Worm (Caenorhabditis elegans) whole organism, L2 larva: ENCODE measurements around the gene acr-7.

Experiments
- C34F6.9 ChIP-seq: fragments of 150-350 bp; optimal IDR thresholded peaks from 2 replicates; lab custom pipeline; 2014; ENCODE audit warnings: missing biosample characterization, missing genetic modification characterization
- Y55F3AM.14 ChIP-seq: fragments of 200-800 bp; sonication (Bioruptor generic); optimal IDR thresholded peaks from 2 replicates; lab custom pipeline; 2018; ENCODE audit warnings: mild to moderate bottlenecking, missing genetic modification characterization, missing compliant biosample characterization
- ZK546.5 ChIP-seq: sonication (generic microtip); optimal IDR thresholded peaks from 2 replicates; lab custom pipeline; 2017; ENCODE audit warnings: missing biosample characterization, missing genetic modification characterization
- alr-1 ChIP-seq: fragments of 150-350 bp; optimal IDR thresholded peaks from 2 replicates; lab custom pipeline; 2014; ENCODE audit warnings: missing biosample characterization, missing genetic modification characterization
- aly-2 ChIP-seq: fragments of 150-350 bp; optimal IDR thresholded peaks from 2 replicates; lab custom pipeline; 2014; ENCODE audit warnings: missing biosample characterization, missing genetic modification characterization
- ama-1 ChIP-seq: fragments of 150-350 bp; optimal IDR thresholded peaks from 2 replicates; lab custom pipeline; 2018; ENCODE audit warnings: inconsistent platforms
- blmp-1 ChIP-seq: sonication (generic microtip); optimal IDR thresholded peaks from 2 replicates; lab custom pipeline; 2017; ENCODE audit warnings: missing genetic modification characterization, mild to moderate bottlenecking, missing compliant biosample characterization, antibody characterized with exemption, moderate library complexity; ENCODE audit not compliant: insufficient read depth
- ceh-16 ChIP-seq: fragments of 150-350 bp; optimal IDR thresholded peaks from 2 replicates; lab custom pipeline; 2014; ENCODE audit warnings: missing biosample characterization, missing genetic modification characterization
- ceh-82 ChIP-seq: fragments of 150-350 bp; optimal IDR thresholded peaks from 2 replicates; lab custom pipeline; 2014; ENCODE audit warnings: missing biosample characterization, missing genetic modification characterization
- crh-2 ChIP-seq: sonication (generic microtip); optimal IDR thresholded peaks from 2 replicates; lab custom pipeline; 2017; ENCODE audit warnings: missing biosample characterization, missing genetic modification characterization
- dmd-4 ChIP-seq: sonication (generic microtip); optimal IDR thresholded peaks from 2 replicates; lab custom pipeline; 2017; ENCODE audit warnings: missing biosample characterization, missing genetic modification characterization
- elt-1 ChIP-seq: fragments of 150-350 bp; optimal IDR thresholded peaks from 2 replicates; lab custom pipeline; 2014; ENCODE audit warnings: missing biosample characterization, missing genetic modification characterization
- elt-3 ChIP-seq: sonication (generic microtip); optimal IDR thresholded peaks from 2 replicates; lab custom pipeline; 2017; ENCODE audit warnings: missing biosample characterization, missing genetic modification characterization
- lin-11 ChIP-seq: fragments of 150-350 bp; sonication (generic microtip); optimal IDR thresholded peaks from 2 replicates; lab custom pipeline; 2014; ENCODE audit warnings: missing biosample characterization, missing genetic modification characterization, inconsistent platforms, mixed read lengths
- lin-13 ChIP-seq: fragments of 150-350 bp; optimal IDR thresholded peaks from 2 replicates; lab custom pipeline; 2014; ENCODE audit warnings: missing biosample characterization, missing genetic modification reagents, missing genetic modification characterization
- lin-39 ChIP-seq: fragments of 150-350 bp; optimal IDR thresholded peaks from 2 replicates; lab custom pipeline; 2014; ENCODE audit warnings: missing biosample characterization, missing genetic modification reagents, missing genetic modification characterization
- lsy-2 ChIP-seq, 2 experiments: fragments of 150-350 bp in 1 of 2; sonication (generic microtip) in 1 of 2; optimal IDR thresholded peaks; 2 replicates each; lab custom pipeline; 2014 to 2017; ENCODE audit warnings: missing biosample characterization in 2 of 2, missing genetic modification characterization in 2 of 2
- mab-5 ChIP-seq: fragments of 150-350 bp; optimal IDR thresholded peaks from 2 replicates; lab custom pipeline; 2014; ENCODE audit warnings: missing biosample characterization, missing genetic modification characterization
- mbf-1 ChIP-seq: sonication (generic microtip); optimal IDR thresholded peaks from 2 replicates; lab custom pipeline; 2017; ENCODE audit warnings: missing biosample characterization, missing genetic modification characterization
- mdl-1 ChIP-seq, 2 experiments: fragments of 150-350 bp in 1 of 2; sonication (generic microtip) in 1 of 2; optimal IDR thresholded peaks; 2 replicates each; lab custom pipeline; 2017; ENCODE audit warnings: missing biosample characterization in 2 of 2, missing genetic modification characterization in 2 of 2
- nhr-10 ChIP-seq: sonication (generic microtip); optimal IDR thresholded peaks from 2 replicates; lab custom pipeline; 2017; ENCODE audit warnings: missing biosample characterization, missing genetic modification characterization
- nhr-11 ChIP-seq: fragments of 150-350 bp; optimal IDR thresholded peaks from 2 replicates; lab custom pipeline; 2014; ENCODE audit warnings: missing biosample characterization, missing genetic modification characterization
- nhr-12 ChIP-seq: fragments of 150-350 bp; optimal IDR thresholded peaks from 2 replicates; lab custom pipeline; 2014; ENCODE audit warnings: missing biosample characterization, missing genetic modification characterization
- nhr-129 ChIP-seq: fragments of 150-350 bp; optimal IDR thresholded peaks from 2 replicates; lab custom pipeline; 2014; ENCODE audit warnings: missing biosample characterization, missing genetic modification characterization
- nhr-21 ChIP-seq: fragments of 150-350 bp; optimal IDR thresholded peaks from 2 replicates; lab custom pipeline; 2014; ENCODE audit warnings: missing biosample characterization, missing genetic modification characterization
- nhr-23 ChIP-seq: fragments of 150-350 bp; optimal IDR thresholded peaks from 2 replicates; lab custom pipeline; 2014; ENCODE audit warnings: missing biosample characterization, missing genetic modification reagents, missing genetic modification characterization
- nhr-237 ChIP-seq: fragments of 150-350 bp; optimal IDR thresholded peaks from 2 replicates; lab custom pipeline; 2014; ENCODE audit warnings: missing biosample characterization, missing genetic modification characterization
- nhr-25 ChIP-seq: fragments of 150-350 bp; sonication (generic microtip); optimal IDR thresholded peaks from 3 replicates; lab custom pipeline; 2014; ENCODE audit warnings: missing biosample characterization, missing genetic modification characterization
- nhr-6 ChIP-seq: fragments of 150-350 bp; optimal IDR thresholded peaks from 2 replicates; lab custom pipeline; 2014; ENCODE audit warnings: missing biosample characterization, missing genetic modification characterization
- nhr-77 ChIP-seq: fragments of 150-350 bp; optimal IDR thresholded peaks from 2 replicates; lab custom pipeline; 2014; ENCODE audit warnings: missing biosample characterization, missing genetic modification characterization
- peb-1 ChIP-seq: fragments of 150-350 bp; optimal IDR thresholded peaks from 2 replicates; lab custom pipeline; 2014; ENCODE audit warnings: missing biosample characterization, missing genetic modification characterization
- sem-4 ChIP-seq: fragments of 150-350 bp; optimal IDR thresholded peaks from 2 replicates; lab custom pipeline; 2014; ENCODE audit warnings: missing biosample characterization, missing genetic modification reagents, missing genetic modification characterization
- sma-3 ChIP-seq: sonication (generic microtip); optimal IDR thresholded peaks from 2 replicates; lab custom pipeline; 2016; ENCODE audit warnings: missing genetic modification reagents, missing genetic modification characterization, missing compliant biosample characterization
- sma-9 ChIP-seq, 2 experiments: fragments of 150-350 bp in 1 of 2; sonication (generic microtip) in 1 of 2; optimal IDR thresholded peaks; 2 replicates each; lab custom pipeline; 2014 to 2016; ENCODE audit warnings: missing genetic modification characterization in 2 of 2, mild to moderate bottlenecking in 1 of 2, missing biosample characterization in 1 of 2, missing compliant biosample characterization in 1 of 2, missing genetic modification reagents in 1 of 2, moderate library complexity in 1 of 2
- snpc-4 ChIP-seq: fragments of 150-350 bp; optimal IDR thresholded peaks from 2 replicates; lab custom pipeline; 2014; ENCODE audit warnings: missing biosample characterization, missing genetic modification characterization
- unc-39 ChIP-seq: fragments of 150-350 bp; optimal IDR thresholded peaks from 2 replicates; lab custom pipeline; 2014; ENCODE audit warnings: missing biosample characterization, missing genetic modification characterization
- unc-55 ChIP-seq: fragments of 150-350 bp; sonication (generic microtip); optimal IDR thresholded peaks from 3 replicates; lab custom pipeline; 2014; ENCODE audit warnings: missing biosample characterization, missing genetic modification reagents, missing genetic modification characterization
- unc-62 ChIP-seq: fragments of 150-350 bp; optimal IDR thresholded peaks from 2 replicates; lab custom pipeline; 2014; ENCODE audit warnings: missing biosample characterization, missing genetic modification reagents, missing genetic modification characterization
- zag-1 ChIP-seq: fragments of 150-350 bp; optimal IDR thresholded peaks from 2 replicates; lab custom pipeline; 2014; ENCODE audit warnings: missing biosample characterization, missing genetic modification characterization
- ztf-4 ChIP-seq: fragments of 150-350 bp; optimal IDR thresholded peaks from 2 replicates; lab custom pipeline; 2014; ENCODE audit warnings: missing biosample characterization, missing genetic modification characterization

Gene acr-7

DNA sequence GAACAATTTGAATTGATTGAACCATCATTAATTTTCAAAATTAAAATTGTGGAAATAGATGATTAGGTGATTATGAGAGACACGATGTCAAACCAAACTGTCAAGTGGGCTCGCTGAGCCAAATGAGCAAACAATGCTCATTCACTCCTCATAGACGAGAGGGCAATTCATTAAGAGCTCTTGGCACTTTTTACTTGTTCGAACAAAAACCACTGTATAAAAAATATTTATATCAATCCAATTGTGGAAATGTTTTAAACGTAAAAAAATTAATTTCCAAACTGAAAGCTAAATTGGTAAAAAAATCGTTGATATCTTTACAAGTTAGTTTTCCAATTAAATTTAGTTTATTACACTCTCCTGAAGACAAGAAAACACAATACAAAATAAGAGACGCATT, at the start of gene acr-7:
Gene acr-7 (minus strand): TSS at position 101 of the 400 bp plus-strand sequence.
- no peak for TF ChIP-seq sma-9 (GFP tag; optimal IDR thresholded peaks at IDR 0.05; lab: Kevin White, UChicago)
- no peak for TF ChIP-seq sma-9 (tag; optimal IDR thresholded peaks at IDR 0.05; lab: Kevin White, UChicago)
- TF ChIP-seq Y55F3AM.14: no peak
- TF ChIP-seq lsy-2 (tag; optimal IDR thresholded peaks at IDR 0.05; lab: Kevin White, UChicago): no peak
- no peak for TF ChIP-seq zag-1
- no peak for TF ChIP-seq ceh-82 (tag; lab: Kevin White, UChicago)
- no peak for TF ChIP-seq nhr-129 (tag; lab: Kevin White, UChicago)
- TF ChIP-seq dmd-4 (tag; lab: Kevin White, UChicago): no peak
- no peak for TF ChIP-seq nhr-6 (tag; lab: Kevin White, UChicago)
- TF ChIP-seq nhr-21: no peak
- TF ChIP-seq ztf-4: no peak
- no peak for TF ChIP-seq unc-55
- TF ChIP-seq elt-1 (tag; lab: Kevin White, UChicago): no peak
- TF ChIP-seq lin-39: no peak
- no peak for TF ChIP-seq nhr-10 (tag; lab: Kevin White, UChicago)
- no peak for TF ChIP-seq crh-2 (tag; lab: Kevin White, UChicago)
- no peak for TF ChIP-seq nhr-77 (tag; lab: Kevin White, UChicago)
- no peak for TF ChIP-seq sem-4 (tag; lab: Kevin White, UChicago)
- TF ChIP-seq nhr-237 (tag; lab: Kevin White, UChicago): no peak

DNA sequence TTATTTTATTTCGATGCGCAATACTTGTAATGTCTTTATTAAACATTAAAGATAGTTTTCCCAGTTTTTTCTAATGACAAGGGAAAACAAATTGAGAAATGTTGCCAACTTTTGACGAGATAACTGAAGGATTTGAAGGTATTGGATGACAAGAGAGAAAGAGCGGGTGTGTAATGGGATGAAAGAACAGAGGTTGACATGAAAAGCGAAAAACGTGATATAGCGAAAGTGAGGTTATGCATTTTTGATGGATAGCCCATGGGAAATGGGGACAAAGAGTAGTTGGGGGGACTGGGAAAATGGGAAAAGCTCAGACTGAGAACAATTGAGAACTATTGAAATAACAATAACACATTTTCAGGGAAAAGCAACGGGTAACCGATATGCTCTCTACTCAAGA, 45.6 kb upstream of the acr-7 start:
- TF ChIP-seq lsy-2 (tag; optimal IDR thresholded peaks at IDR 0.05; lab: Kevin White, UChicago) (peak in 1 of 2 experiments; percentile 24), C34F6.9 (tag; lab: Kevin White, UChicago) (peak; percentile 28), blmp-1 (tag; lab: Kevin White, UChicago) (no peak), nhr-129 (tag; lab: Kevin White, UChicago) (peak; percentile 49)

DNA sequence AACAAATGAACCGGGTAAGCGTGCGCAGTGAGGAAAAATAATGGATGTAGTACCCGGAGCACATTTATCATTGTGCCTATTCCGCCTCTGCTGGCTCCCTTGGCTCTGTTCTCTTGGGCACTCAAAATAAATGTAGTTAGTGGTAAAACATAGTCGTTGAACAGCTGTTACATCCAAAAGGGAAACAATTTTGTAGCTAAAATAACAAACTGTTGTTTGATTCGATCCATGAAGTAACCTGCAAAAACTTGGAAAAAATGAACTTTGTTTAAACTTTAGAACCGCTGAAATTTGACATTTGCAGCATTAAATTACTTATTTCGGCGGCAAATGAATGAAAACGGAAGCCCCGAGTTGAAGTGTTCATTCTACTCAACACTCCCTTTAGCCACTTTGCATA, 44.1 kb upstream of the acr-7 start:
- TF ChIP-seq nhr-12 (tag; lab: Kevin White, UChicago) (no peak), lsy-2 (tag; optimal IDR thresholded peaks at IDR 0.05; lab: Kevin White, UChicago) (no peak), elt-1 (tag; lab: Kevin White, UChicago) (no peak), sma-9 (GFP tag; optimal IDR thresholded peaks at IDR 0.05; lab: Kevin White, UChicago) (peak; percentile 13), sma-9 (tag; optimal IDR thresholded peaks at IDR 0.05; lab: Kevin White, UChicago) (no peak), nhr-129 (tag; lab: Kevin White, UChicago) (no peak)
- TF ChIP-seq, all 48 proteins: peak for 1

DNA sequence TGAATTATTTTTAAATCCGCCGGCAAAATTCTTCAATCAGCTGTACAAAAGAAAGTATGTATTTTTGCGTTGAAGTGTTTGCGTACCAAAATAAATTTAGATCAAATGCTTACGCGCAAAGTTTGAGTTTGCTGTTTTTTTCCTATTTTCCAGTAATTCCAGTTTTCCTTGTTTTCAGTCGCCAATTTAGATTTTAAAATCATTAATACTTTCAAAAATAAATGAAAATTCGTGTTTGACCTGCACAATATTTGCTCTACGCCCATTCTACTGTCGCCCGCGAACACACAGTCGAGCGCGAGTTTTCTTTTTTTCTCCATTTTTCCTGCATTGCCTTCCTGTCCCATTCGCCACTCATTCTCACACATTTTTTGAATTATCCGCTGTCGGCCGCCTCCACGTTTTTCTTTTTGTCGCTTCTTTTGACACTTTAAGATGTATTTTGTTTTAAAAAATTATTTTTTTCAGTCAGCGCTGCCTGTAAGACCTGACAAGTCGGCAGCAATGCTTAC, 43.2 kb upstream of the acr-7 start, which contains the start of gene ptc-1:
Gene ptc-1 (plus strand): TSS at position 462 of the 512 bp plus-strand sequence.
- TF ChIP-seq crh-2 (tag; lab: Kevin White, UChicago): no peak
- TF ChIP-seq unc-39 (tag; lab: Kevin White, UChicago): no peak
- no peak for TF ChIP-seq blmp-1 (tag; lab: Kevin White, UChicago)
- no peak for TF ChIP-seq nhr-23 (tag; lab: Kevin White, UChicago)
- TF ChIP-seq ama-1 (lab: Kevin White, UChicago): no peak
- TF ChIP-seq nhr-129 (tag; lab: Kevin White, UChicago): no peak
- no peak for TF ChIP-seq lin-13
- no peak for TF ChIP-seq nhr-11 (tag; lab: Kevin White, UChicago)
- no peak for TF ChIP-seq ceh-82 (tag; lab: Kevin White, UChicago)
- no peak for TF ChIP-seq aly-2 (tag; lab: Kevin White, UChicago)
- TF ChIP-seq ceh-16 (tag; lab: Kevin White, UChicago): no peak

DNA sequence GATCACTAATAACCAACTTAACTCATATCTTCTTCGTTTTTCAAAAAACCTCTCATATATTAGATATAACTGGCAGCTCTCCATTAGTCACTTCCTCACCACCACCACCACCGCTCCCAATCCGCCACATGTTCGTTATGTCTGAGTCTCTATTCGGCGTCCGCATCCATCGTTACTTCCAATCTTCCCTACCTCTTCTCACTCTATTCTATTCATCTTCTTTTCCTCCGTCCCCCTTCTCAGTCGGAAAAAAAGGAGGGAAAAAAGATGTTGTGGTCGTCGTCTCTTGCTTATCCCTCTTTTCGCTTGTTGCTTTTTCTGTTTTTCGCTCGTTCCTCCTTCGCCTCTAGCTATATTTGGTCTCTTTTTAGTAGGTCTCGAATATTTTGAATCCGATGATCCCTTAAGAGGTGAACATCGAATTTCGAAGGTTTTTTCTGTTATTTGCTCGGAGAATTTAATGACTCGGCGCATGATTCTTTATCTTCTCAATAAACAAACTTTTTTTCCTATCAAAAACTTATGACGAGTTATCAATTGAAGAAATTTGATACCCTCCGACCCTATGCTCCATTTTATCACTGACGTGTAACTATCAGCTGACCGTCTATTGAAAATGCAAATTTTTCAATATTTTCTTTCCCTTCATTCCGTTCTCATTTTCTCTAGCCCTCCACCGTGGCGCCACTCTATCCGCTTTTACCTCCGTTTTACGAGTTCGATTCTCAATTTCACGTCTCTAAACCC, 42.4 kb upstream of the acr-7 start:
- peak; percentile 29 for TF ChIP-seq sma-9 (GFP tag; optimal IDR thresholded peaks at IDR 0.05; lab: Kevin White, UChicago)
- no peak for TF ChIP-seq sma-9 (tag; optimal IDR thresholded peaks at IDR 0.05; lab: Kevin White, UChicago)
- TF ChIP-seq nhr-23 (tag; lab: Kevin White, UChicago): no peak
- TF ChIP-seq nhr-237 (tag; lab: Kevin White, UChicago): no peak
- TF ChIP-seq lsy-2 (tag; optimal IDR thresholded peaks at IDR 0.05; lab: Kevin White, UChicago): peak in 1 of 2 experiments; percentile 54
- peak; percentile 40 for TF ChIP-seq Y55F3AM.14
- peak; percentile 59 for TF ChIP-seq nhr-129 (tag; lab: Kevin White, UChicago)
- TF ChIP-seq peb-1 (tag; lab: Kevin White, UChicago): no peak
- peak; percentile 69 for TF ChIP-seq ztf-4
- TF ChIP-seq lin-11: peak; percentile 40
- TF ChIP-seq lin-13: peak; percentile 32
- TF ChIP-seq ama-1 (lab: Kevin White, UChicago): peak; percentile 60
- peak; percentile 64 for TF ChIP-seq mab-5 (tag; lab: Kevin White, UChicago)
- TF ChIP-seq lin-39: peak; percentile 22
- TF ChIP-seq sma-3 (GFP tag; lab: Kevin White, UChicago): no peak
- peak; percentile 2 for TF ChIP-seq nhr-25 (tag; lab: Kevin White, UChicago)
- no peak for TF ChIP-seq mdl-1 (tag; optimal IDR thresholded peaks at IDR 0.05; lab: Kevin White, UChicago)
- TF ChIP-seq snpc-4 (tag; lab: Kevin White, UChicago): peak; percentile 22
- TF ChIP-seq unc-62: no peak
- TF ChIP-seq C34F6.9 (tag; lab: Kevin White, UChicago): peak; percentile 64
- no peak for TF ChIP-seq ZK546.5 (tag; lab: Kevin White, UChicago)
- TF ChIP-seq mbf-1 (tag; lab: Kevin White, UChicago): no peak
- no peak for TF ChIP-seq elt-3
- no peak for TF ChIP-seq nhr-10 (tag; lab: Kevin White, UChicago)
- TF ChIP-seq alr-1 (tag; lab: Kevin White, UChicago): no peak
